Fruit fly (Drosophila melanogaster) whole organism, embryonic: ENCODE measurements around the gene Unc-115b.

Experiments
- Antp ChIP-seq: fragments of 200-800 bp; sonication (Bioruptor generic); optimal IDR thresholded peaks from 3 replicates; lab custom pipeline; 2016; ENCODE audit warnings: missing biosample characterization, missing genetic modification characterization
- CG10366 ChIP-seq: fragments of 200-800 bp; sonication (Bioruptor generic); IDR thresholded peaks from 2 replicates; pipeline ENCODE4 v1.3.6; 2022; ENCODE audit warnings: missing biosample characterization, missing genetic modification characterization
- CG12744 ChIP-seq: fragments of 200-800 bp; sonication (Bioruptor generic); optimal IDR thresholded peaks from 2 replicates; lab custom pipeline; 2016; ENCODE audit warnings: missing biosample characterization, missing genetic modification characterization
- CG15479 ChIP-seq: fragments of 200-800 bp; sonication (Bioruptor generic); optimal IDR thresholded peaks from 3 replicates; lab custom pipeline; 2019; ENCODE audit warnings: missing biosample characterization, mild to moderate bottlenecking, missing genetic modification characterization, moderate library complexity
- CG1603 ChIP-seq: fragments of 200-800 bp; sonication (Bioruptor generic); optimal IDR thresholded peaks from 2 replicates; lab custom pipeline; 2019; ENCODE audit warnings: missing biosample characterization, mild to moderate bottlenecking, missing genetic modification characterization, moderate library complexity
- CG16813 ChIP-seq: fragments of 200-800 bp; sonication (Bioruptor generic); IDR thresholded peaks from 3 replicates; pipeline ENCODE4 v1.3.6; 2022; ENCODE audit warnings: missing biosample characterization, missing genetic modification characterization; ENCODE audit not compliant: partially characterized antibody
- CG17612 ChIP-seq: fragments of 200-800 bp; sonication (Bioruptor generic); IDR thresholded peaks from 2 replicates; pipeline ENCODE4 v1.3.6; 2022; ENCODE audit warnings: missing biosample characterization, missing genetic modification characterization
- CG17802 ChIP-seq: fragments of 200-800 bp; sonication (Bioruptor generic); optimal IDR thresholded peaks from 2 replicates; lab custom pipeline; 2018; ENCODE audit warnings: missing biosample characterization, mild to moderate bottlenecking, missing genetic modification characterization, moderate library complexity
- CG18599 ChIP-seq: fragments of 200-800 bp; sonication (Bioruptor generic); optimal IDR thresholded peaks from 3 replicates; lab custom pipeline; 2017; ENCODE audit warnings: missing biosample characterization, missing genetic modification characterization, mild to moderate bottlenecking, moderate library complexity, missing genetic modification reagents
- CG2116 ChIP-seq: fragments of 200-800 bp; sonication (Bioruptor generic); optimal IDR thresholded peaks from 3 replicates; lab custom pipeline; 2018; ENCODE audit warnings: missing biosample characterization, mild to moderate bottlenecking, missing genetic modification characterization
- CG2129 ChIP-seq: fragments of 200-800 bp; sonication (Bioruptor generic); IDR thresholded peaks from 2 replicates; pipeline ENCODE4 v1.3.6; 2022; ENCODE audit warnings: missing biosample characterization, missing genetic modification characterization; ENCODE audit not compliant: partially characterized antibody
- CG32772 ChIP-seq: fragments of 200-800 bp; sonication (Bioruptor generic); IDR thresholded peaks from 2 replicates; pipeline ENCODE4 v1.3.6; 2022; ENCODE audit warnings: missing biosample characterization, missing genetic modification characterization
- CG3995 ChIP-seq: fragments of 200-800 bp; sonication (Bioruptor generic); optimal IDR thresholded peaks from 3 replicates; lab custom pipeline; 2016; ENCODE audit warnings: missing biosample characterization, missing genetic modification characterization
- CG6254 ChIP-seq: fragments of 200-800 bp; sonication (Bioruptor generic); optimal IDR thresholded peaks from 3 replicates; lab custom pipeline; 2017; ENCODE audit warnings: mild to moderate bottlenecking, missing biosample characterization, missing genetic modification reagents, missing genetic modification characterization
- CG6854 ChIP-seq: fragments of 200-800 bp; sonication (Bioruptor generic); optimal IDR thresholded peaks from 3 replicates; lab custom pipeline; 2017; ENCODE audit warnings: missing biosample characterization, mild to moderate bottlenecking, missing genetic modification characterization
- CHES-1-like ChIP-seq: fragments of 200-800 bp; sonication (Bioruptor generic); optimal IDR thresholded peaks from 2 replicates; lab custom pipeline; 2016; ENCODE audit warnings: missing biosample characterization, missing genetic modification characterization
- D19B ChIP-seq: fragments of 200-800 bp; sonication (Bioruptor generic); optimal IDR thresholded peaks from 2 replicates; lab custom pipeline; 2017; ENCODE audit warnings: missing biosample characterization, mild to moderate bottlenecking, missing genetic modification characterization
- Dbx ChIP-seq: fragments of 200-800 bp; sonication (Bioruptor generic); IDR thresholded peaks from 3 replicates; pipeline ENCODE4 v1.3.6; 2022; ENCODE audit warnings: missing biosample characterization, missing genetic modification characterization
- Doc2 ChIP-seq: fragments of 200-800 bp; sonication (Bioruptor generic); IDR thresholded peaks from 2 replicates; pipeline ENCODE4 v1.3.6; 2022; ENCODE audit warnings: missing biosample characterization, missing genetic modification characterization
- Eip74EF ChIP-seq, 2 experiments: fragments of 200-800 bp in 1 of 2; fragments of >200 bp in 1 of 2; sonication (Bioruptor generic) in 1 of 2; optimal IDR thresholded peaks; 2 replicates each; lab custom pipeline; 2017 to 2019; ENCODE audit warnings: missing biosample characterization in 2 of 2, missing genetic modification characterization in 2 of 2, mild to moderate bottlenecking in 1 of 2, moderate library complexity in 1 of 2
- Hmr ChIP-seq: fragments of 200-800 bp; sonication (Bioruptor generic); optimal IDR thresholded peaks from 3 replicates; lab custom pipeline; 2017; ENCODE audit warnings: mild to moderate bottlenecking, missing biosample characterization, missing genetic modification reagents, missing genetic modification characterization
- Hr51 ChIP-seq, 2 experiments: fragments of 200-800 bp; sonication (Bioruptor generic); optimal IDR thresholded peaks; 2 replicates in 1 of 2; 3 replicates in 1 of 2; lab custom pipeline; 2016 to 2018; ENCODE audit warnings: missing biosample characterization in 2 of 2, missing genetic modification characterization in 2 of 2, mild to moderate bottlenecking in 1 of 2, moderate library complexity in 1 of 2
- Hr78 ChIP-seq, 2 experiments: fragments of 200-800 bp in 1 of 2; fragments of >200 bp in 1 of 2; sonication (Bioruptor generic) in 1 of 2; optimal IDR thresholded peaks; 2 replicates each; lab custom pipeline; 2017 to 2019; ENCODE audit warnings: missing biosample characterization in 2 of 2, missing genetic modification characterization in 2 of 2, mild to moderate bottlenecking in 1 of 2, moderate library complexity in 1 of 2
- Myb ChIP-seq: fragments of 200-800 bp; sonication (Bioruptor generic); optimal IDR thresholded peaks from 2 replicates; lab custom pipeline; 2016; ENCODE audit warnings: missing biosample characterization, missing genetic modification characterization
- Sin3A ChIP-seq: fragments of >200 bp; optimal IDR thresholded peaks from 2 replicates; lab custom pipeline; 2018
- Ssrp ChIP-seq: fragments of 200-800 bp; sonication (Bioruptor generic); optimal IDR thresholded peaks from 2 replicates; lab custom pipeline; 2018; ENCODE audit warnings: missing biosample characterization, mild to moderate bottlenecking, missing genetic modification characterization, moderate library complexity
- abd-A ChIP-seq: fragments of 200-800 bp; sonication (Bioruptor generic); optimal IDR thresholded peaks from 3 replicates; lab custom pipeline; 2019; ENCODE audit warnings: missing biosample characterization, mild to moderate bottlenecking, missing genetic modification characterization, moderate library complexity
- cas ChIP-seq: fragments of 200-800 bp; sonication (Bioruptor generic); IDR thresholded peaks from 2 replicates; pipeline ENCODE4 v1.3.6; 2022; ENCODE audit warnings: missing biosample characterization, missing genetic modification characterization
- cato ChIP-seq: fragments of 200-800 bp; sonication (Bioruptor generic); optimal IDR thresholded peaks from 2 replicates; lab custom pipeline; 2016; ENCODE audit warnings: missing biosample characterization, missing genetic modification characterization, borderline replicate concordance
- crol ChIP-seq: fragments of 200-800 bp; sonication (Bioruptor generic); IDR thresholded peaks from 2 replicates; pipeline ENCODE4 v1.3.6; 2022; ENCODE audit warnings: missing biosample characterization, missing genetic modification characterization
- dati ChIP-seq: fragments of 200-800 bp; sonication (Bioruptor generic); IDR thresholded peaks from 2 replicates; pipeline ENCODE4 v1.3.6; 2022; ENCODE audit warnings: missing biosample characterization, missing genetic modification characterization
- dm ChIP-seq: fragments of 200-800 bp; sonication (Bioruptor generic); optimal IDR thresholded peaks from 3 replicates; lab custom pipeline; 2016; ENCODE audit warnings: missing biosample characterization, missing genetic modification characterization
- fd102C ChIP-seq: fragments of 200-800 bp; sonication (Bioruptor generic); optimal IDR thresholded peaks from 2 replicates; lab custom pipeline; 2018; ENCODE audit warnings: missing biosample characterization, mild to moderate bottlenecking, missing genetic modification characterization, moderate library complexity
- fd96Cb ChIP-seq: fragments of 200-800 bp; sonication (Bioruptor generic); optimal IDR thresholded peaks from 2 replicates; lab custom pipeline; 2018; ENCODE audit warnings: missing biosample characterization, mild to moderate bottlenecking, missing genetic modification characterization, moderate library complexity
- grn ChIP-seq: fragments of 200-800 bp; sonication (Bioruptor generic); optimal IDR thresholded peaks from 3 replicates; lab custom pipeline; 2017; ENCODE audit warnings: missing biosample characterization, missing genetic modification characterization
- hbn ChIP-seq: fragments of 200-800 bp; sonication (Bioruptor generic); IDR thresholded peaks from 2 replicates; pipeline ENCODE4 v1.3.6; 2022; ENCODE audit warnings: missing biosample characterization, missing genetic modification characterization; ENCODE audit not compliant: partially characterized antibody
- lab ChIP-seq: fragments of 200-800 bp; sonication (Bioruptor generic); optimal IDR thresholded peaks from 3 replicates; lab custom pipeline; 2017; ENCODE audit warnings: missing biosample characterization, missing genetic modification characterization, mild to moderate bottlenecking, moderate library complexity, missing genetic modification reagents
- luna ChIP-seq: fragments of 200-800 bp; sonication (Bioruptor generic); optimal IDR thresholded peaks from 2 replicates; lab custom pipeline; 2016; ENCODE audit warnings: missing biosample characterization, missing genetic modification characterization
- nom ChIP-seq: fragments of 200-800 bp; sonication (Bioruptor generic); optimal IDR thresholded peaks from 2 replicates; lab custom pipeline; 2017; ENCODE audit warnings: missing biosample characterization, missing genetic modification characterization, mild to moderate bottlenecking, moderate library complexity, missing genetic modification reagents
- ranshi ChIP-seq: fragments of 200-800 bp; sonication (Bioruptor generic); IDR thresholded peaks from 2 replicates; pipeline ENCODE4 v1.3.6; 2022; ENCODE audit warnings: missing biosample characterization, missing genetic modification characterization
- run ChIP-seq: fragments of 200-800 bp; sonication (Bioruptor generic); optimal IDR thresholded peaks from 3 replicates; lab custom pipeline; 2018; ENCODE audit warnings: missing biosample characterization, mild to moderate bottlenecking, missing genetic modification characterization
- slbo ChIP-seq: fragments of 200-800 bp; sonication (Bioruptor generic); IDR thresholded peaks from 2 replicates; pipeline ENCODE4 v1.3.6; 2022; ENCODE audit warnings: missing biosample characterization, missing genetic modification characterization
- so ChIP-seq: fragments of 200-800 bp; sonication (Bioruptor generic); IDR thresholded peaks from 3 replicates; pipeline ENCODE4 v1.3.6; 2022; ENCODE audit warnings: missing biosample characterization, missing genetic modification characterization
- tap ChIP-seq: fragments of 200-800 bp; optimal IDR thresholded peaks from 3 replicates; lab custom pipeline; 2019; ENCODE audit warnings: missing biosample characterization, mild to moderate bottlenecking, missing genetic modification characterization, moderate library complexity
- tna ChIP-seq: fragments of 200-800 bp; sonication (Bioruptor generic); IDR thresholded peaks from 2 replicates; pipeline ENCODE4 v1.3.6; 2022; ENCODE audit warnings: missing biosample characterization, missing genetic modification characterization; ENCODE audit not compliant: partially characterized antibody
- toy ChIP-seq: fragments of 200-800 bp; sonication (Bioruptor generic); IDR thresholded peaks from 2 replicates; pipeline ENCODE4 v1.3.6; 2022; ENCODE audit warnings: missing biosample characterization, missing genetic modification characterization
- unpg ChIP-seq: fragments of 200-800 bp; sonication (Bioruptor generic); optimal IDR thresholded peaks from 3 replicates; lab custom pipeline; 2018; ENCODE audit warnings: missing biosample characterization, mild to moderate bottlenecking, missing genetic modification characterization, moderate library complexity
- yki ChIP-seq: fragments of >200 bp; optimal IDR thresholded peaks from 3 replicates; lab custom pipeline; 2018
- zf30C ChIP-seq: fragments of 200-800 bp; sonication (Bioruptor generic); optimal IDR thresholded peaks from 3 replicates; lab custom pipeline; 2018; ENCODE audit warnings: missing biosample characterization, mild to moderate bottlenecking, missing genetic modification characterization
- zfh2 ChIP-seq: fragments of 200-800 bp; sonication (Bioruptor generic); optimal IDR thresholded peaks from 2 replicates; lab custom pipeline; 2016; ENCODE audit warnings: missing biosample characterization, missing genetic modification characterization

Unc-115b gene

DNA sequence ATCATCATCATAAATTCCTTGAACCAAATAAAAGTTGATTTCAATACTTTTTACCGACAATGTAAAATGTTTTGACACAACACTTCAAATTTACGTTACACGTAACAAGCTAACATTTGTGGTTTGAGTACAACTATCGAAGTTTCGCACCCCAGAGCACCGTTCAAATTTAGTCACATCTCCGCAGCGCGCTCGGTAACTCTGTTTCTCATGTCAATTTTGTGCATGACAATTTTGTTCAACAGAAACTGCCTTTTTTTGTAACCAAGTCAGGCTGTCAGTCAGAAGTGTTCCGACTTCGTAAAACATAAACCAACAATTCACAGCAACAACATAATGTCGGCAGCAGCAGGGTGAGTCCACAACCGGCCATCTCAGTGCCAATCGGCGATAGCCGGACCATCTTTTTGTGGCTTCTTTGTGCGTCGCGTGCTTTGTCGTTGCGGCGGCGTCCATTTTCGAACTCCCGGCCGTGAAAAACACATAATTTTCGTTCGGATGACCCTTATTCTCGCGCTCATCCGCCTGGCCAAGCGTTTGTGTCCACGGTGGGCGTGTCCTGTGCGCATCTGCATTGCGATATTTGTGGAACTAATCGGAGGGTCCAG is 14.7 kb downstream of the Unc-115b start, which contains the start of gene p23 (continued):
- peak; percentile 81 for TF ChIP-seq Myb (GFP tag; lab: Kevin White, UChicago)
- no peak for TF ChIP-seq Ssrp (tag; lab: Kevin White, UChicago)
- no peak for TF ChIP-seq D19B (GFP tag; lab: Kevin White, UChicago)
- no peak for TF ChIP-seq Doc2 (GFP tag; lab: Robert Waterston, UW)
- TF ChIP-seq lab = no peak
- no peak for TF ChIP-seq fd96Cb
- no peak for TF ChIP-seq CG17802 (tag; lab: Kevin White, UChicago)
- no peak for TF ChIP-seq yki (lab: Kevin White, UChicago)
- TF ChIP-seq unpg (GFP tag; lab: Kevin White, UChicago) = no peak
- no peak for TF ChIP-seq nom
- peak; percentile 86 for TF ChIP-seq CG1603
- peak; percentile 60; the same call in 2 of the 3 replicates for TF ChIP-seq Dbx
- TF ChIP-seq crol (GFP tag; lab: Robert Waterston, UW) = no peak
- no peak for TF ChIP-seq tap (tag; lab: Kevin White, UChicago)
- no peak for TF ChIP-seq Hr78 (GFP tag; optimal IDR thresholded peaks at IDR 0.05; lab: Kevin White, UChicago)
- 0 out of 2 replicates have a peak, but pooled peaks have one; percentile 40 for TF ChIP-seq hbn (GFP tag; lab: Robert Waterston, UW)
- TF ChIP-seq grn (GFP tag; lab: Kevin White, UChicago) = no peak
- TF ChIP-seq dm (GFP tag; lab: Kevin White, UChicago) = peak; percentile 70
- TF ChIP-seq Sin3A = peak; percentile 57
- TF ChIP-seq Hr51 (GFP tag; optimal IDR thresholded peaks at IDR 0.05; lab: Kevin White, UChicago) = no peak
- no peak for TF ChIP-seq cas
- no peak for TF ChIP-seq CG10366 (GFP tag; lab: Robert Waterston, UW)
- peak; percentile 42 for TF ChIP-seq CHES-1-like (GFP tag; lab: Kevin White, UChicago)
- no peak for TF ChIP-seq Antp (GFP tag; lab: Kevin White, UChicago)
- no peak for TF ChIP-seq so (GFP tag; lab: Robert Waterston, UW)
- peak; percentile 62 for TF ChIP-seq CG16813
- TF ChIP-seq abd-A = no peak
- TF ChIP-seq run (tag; lab: Kevin White, UChicago) = no peak
- no peak for TF ChIP-seq zfh2
- TF ChIP-seq Hmr (GFP tag; lab: Kevin White, UChicago) = peak; percentile 66
- TF ChIP-seq zf30C = no peak
- TF ChIP-seq CG12744 (GFP tag; lab: Kevin White, UChicago) = no peak
- TF ChIP-seq slbo (GFP tag; lab: Robert Waterston, UW) = no peak
- TF ChIP-seq fd102C (GFP tag; lab: Kevin White, UChicago) = no peak
- TF ChIP-seq CG17612 (GFP tag; lab: Robert Waterston, UW) = no peak
- TF ChIP-seq toy (GFP tag; lab: Robert Waterston, UW) = no peak
- no peak for TF ChIP-seq CG32772 (GFP tag; lab: Robert Waterston, UW)
- no peak for TF ChIP-seq cato (GFP tag; lab: Kevin White, UChicago)
- TF ChIP-seq CG2129 (GFP tag; lab: Robert Waterston, UW) = no peak
- no peak for TF ChIP-seq CG15479
- no peak for TF ChIP-seq dati
- TF ChIP-seq CG2116 = peak; percentile 1
- TF ChIP-seq ranshi (GFP tag; lab: Robert Waterston, UW) = no peak
- no peak for TF ChIP-seq CG6254
- peak; percentile 9; the same call in 1 of the 2 replicates for TF ChIP-seq tna (GFP tag; lab: Robert Waterston, UW)
- no peak for TF ChIP-seq CG6854 (GFP tag; lab: Kevin White, UChicago)
- peak; percentile 9 for TF ChIP-seq CG3995
- TF ChIP-seq Eip74EF (GFP tag; optimal IDR thresholded peaks at IDR 0.05; lab: Kevin White, UChicago) = no peak
- TF ChIP-seq luna (GFP tag; lab: Kevin White, UChicago) = no peak
- TF ChIP-seq CG18599 = no peak
